Worm (Caenorhabditis elegans) whole organism, L4 larva: ENCODE measurements around the gene Y97E10C.1.

Experiments
- F26F4.8 ChIP-seq: fragments of 200-800 bp; sonication (Bioruptor generic); conservative IDR thresholded peaks from 2 replicates; pipeline ENCODE4 v1.3.6; 2022; ENCODE audit warnings: missing genetic modification characterization, missing compliant biosample characterization
- T20F7.1 ChIP-seq: fragments of 200-800 bp; sonication (Bioruptor generic); optimal IDR thresholded peaks from 2 replicates; lab custom pipeline; 2018; ENCODE audit warnings: mild to moderate bottlenecking, missing genetic modification characterization, missing compliant biosample characterization
- T26A8.4 ChIP-seq: fragments of 200-800 bp; sonication (Bioruptor generic); IDR thresholded peaks from 2 replicates; pipeline ENCODE4 v1.3.6; 2022; ENCODE audit warnings: missing genetic modification characterization, missing compliant biosample characterization
- Y105C5A.15 ChIP-seq: fragments of 200-800 bp; sonication (Bioruptor generic); IDR thresholded peaks from 2 replicates; pipeline ENCODE4 v1.3.6; 2022; ENCODE audit warnings: missing genetic modification characterization, missing compliant biosample characterization
- Y48G9A.11 ChIP-seq: fragments of 200-800 bp; sonication (Bioruptor generic); IDR thresholded peaks from 2 replicates; pipeline ENCODE4 v1.3.6; 2022; ENCODE audit warnings: missing genetic modification reagents, missing genetic modification characterization, missing compliant biosample characterization
- Y5F2A.4 ChIP-seq: fragments of 200-800 bp; sonication (Bioruptor generic); optimal IDR thresholded peaks from 2 replicates; lab custom pipeline; 2018; ENCODE audit warnings: mild to moderate bottlenecking, missing genetic modification characterization, missing compliant biosample characterization
- ZK337.2 ChIP-seq: fragments of 200-800 bp; sonication (Bioruptor generic); IDR thresholded peaks from 2 replicates; pipeline ENCODE4 v1.3.6; 2022; ENCODE audit warnings: missing genetic modification reagents, missing genetic modification characterization, missing compliant biosample characterization
- ama-1 ChIP-seq: fragments of 150-350 bp; optimal IDR thresholded peaks from 2 replicates; lab custom pipeline; 2014; ENCODE audit warnings: inconsistent platforms, mixed read lengths
- arid-1 ChIP-seq: fragments of 200-800 bp; sonication (Bioruptor generic); conservative IDR thresholded peaks from 2 replicates; pipeline ENCODE4 v1.3.6; 2022; ENCODE audit warnings: missing genetic modification reagents, missing genetic modification characterization, missing compliant biosample characterization
- attf-4 ChIP-seq: sonication (generic microtip); optimal IDR thresholded peaks from 3 replicates; lab custom pipeline; 2017; ENCODE audit warnings: missing biosample characterization, missing genetic modification characterization
- ceh-28 ChIP-seq: fragments of 150-350 bp; optimal IDR thresholded peaks from 2 replicates; lab custom pipeline; 2014; ENCODE audit warnings: missing biosample characterization, missing genetic modification reagents, missing genetic modification characterization
- ceh-82 ChIP-seq: sonication (generic microtip); optimal IDR thresholded peaks from 2 replicates; lab custom pipeline; 2017; ENCODE audit warnings: missing biosample characterization, missing genetic modification characterization
- cey-2 ChIP-seq: sonication (generic microtip); optimal IDR thresholded peaks from 3 replicates; lab custom pipeline; 2017; ENCODE audit warnings: missing genetic modification characterization, mild to moderate bottlenecking, missing compliant biosample characterization, antibody characterized with exemption, borderline replicate concordance; ENCODE audit not compliant: insufficient read depth
- daf-12 ChIP-seq: fragments of 150-350 bp; optimal IDR thresholded peaks from 2 replicates; lab custom pipeline; 2014; ENCODE audit warnings: missing biosample characterization, missing genetic modification reagents, missing genetic modification characterization
- daf-16 ChIP-seq, 3 experiments: sonication (generic microtip); optimal IDR thresholded peaks; 2 replicates each; lab custom pipeline; 2016 to 2017; ENCODE audit warnings: missing genetic modification characterization in 3 of 3, missing genetic modification reagents in 3 of 3, mild to moderate bottlenecking in 2 of 3, missing compliant biosample characterization in 2 of 3, missing biosample characterization in 1 of 3, moderate library complexity in 1 of 3
- dve-1 ChIP-seq: sonication (generic microtip); optimal IDR thresholded peaks from 2 replicates; lab custom pipeline; 2017; ENCODE audit warnings: antibody characterized with exemption, mild to moderate bottlenecking, missing genetic modification characterization, missing compliant biosample characterization; ENCODE audit not compliant: insufficient read depth
- egl-43 ChIP-seq: fragments of 200-800 bp; sonication (Bioruptor generic); IDR thresholded peaks from 2 replicates; pipeline ENCODE4 v1.3.6; 2022; ENCODE audit warnings: missing genetic modification reagents, missing genetic modification characterization, missing compliant biosample characterization
- fos-1 ChIP-seq: fragments of 150-350 bp; optimal IDR thresholded peaks from 2 replicates; lab custom pipeline; 2014; ENCODE audit warnings: missing biosample characterization, missing genetic modification characterization
- hlh-11 ChIP-seq: fragments of 200-800 bp; sonication (Bioruptor generic); optimal IDR thresholded peaks from 2 replicates; lab custom pipeline; 2018; ENCODE audit warnings: mild to moderate bottlenecking, missing genetic modification characterization, missing compliant biosample characterization
- lin-38 ChIP-seq: fragments of 200-800 bp; sonication (Bioruptor generic); IDR thresholded peaks from 2 replicates; pipeline ENCODE4 v1.3.6; 2022; ENCODE audit warnings: missing genetic modification reagents, missing genetic modification characterization, missing compliant biosample characterization
- lin-39 ChIP-seq: fragments of 150-350 bp; optimal IDR thresholded peaks from 2 replicates; lab custom pipeline; 2014; ENCODE audit warnings: missing biosample characterization, missing genetic modification reagents, missing genetic modification characterization
- lir-3 ChIP-seq: sonication (generic microtip); optimal IDR thresholded peaks from 2 replicates; lab custom pipeline; 2016; ENCODE audit warnings: mild to moderate bottlenecking, missing genetic modification characterization, missing compliant biosample characterization
- madf-9 ChIP-seq: fragments of 200-800 bp; sonication (Bioruptor generic); conservative IDR thresholded peaks from 2 replicates; pipeline ENCODE4 v1.3.6; 2022; ENCODE audit warnings: missing genetic modification reagents, missing genetic modification characterization, missing compliant biosample characterization
- mdl-1 ChIP-seq, 2 experiments: fragments of 150-350 bp in 1 of 2; sonication (generic microtip) in 1 of 2; optimal IDR thresholded peaks; 2 replicates each; lab custom pipeline; 2014 to 2017; ENCODE audit warnings: missing biosample characterization in 2 of 2, missing genetic modification characterization in 2 of 2
- mdt-29 ChIP-seq: fragments of 200-800 bp; sonication (Bioruptor generic); IDR thresholded peaks from 2 replicates; pipeline ENCODE4 v1.3.6; 2022; ENCODE audit warnings: missing genetic modification reagents, missing genetic modification characterization, missing compliant biosample characterization
- mxl-2 ChIP-seq: fragments of 200-800 bp; sonication (Bioruptor generic); conservative IDR thresholded peaks from 2 replicates; pipeline ENCODE4 v1.3.6; 2022; ENCODE audit warnings: missing genetic modification reagents, missing genetic modification characterization, missing compliant biosample characterization
- mxl-3 ChIP-seq: fragments of 200-800 bp; sonication (Bioruptor generic); optimal IDR thresholded peaks from 2 replicates; lab custom pipeline; 2018; ENCODE audit warnings: mild to moderate bottlenecking, missing genetic modification characterization, missing compliant biosample characterization
- nhr-102 ChIP-seq: sonication (generic microtip); optimal IDR thresholded peaks from 2 replicates; lab custom pipeline; 2016; ENCODE audit warnings: mild to moderate bottlenecking, missing genetic modification characterization, moderate library complexity, missing compliant biosample characterization
- nhr-11 ChIP-seq: fragments of 150-350 bp; optimal IDR thresholded peaks from 2 replicates; lab custom pipeline; 2014; ENCODE audit warnings: missing biosample characterization, missing genetic modification characterization
- nhr-25 ChIP-seq: sonication (generic microtip); optimal IDR thresholded peaks from 2 replicates; lab custom pipeline; 2017; ENCODE audit warnings: missing genetic modification characterization, mild to moderate bottlenecking, missing compliant biosample characterization, antibody characterized with exemption, moderate library complexity, borderline replicate concordance; ENCODE audit not compliant: insufficient read depth
- nhr-28 ChIP-seq: fragments of 150-350 bp; optimal IDR thresholded peaks from 2 replicates; lab custom pipeline; 2014; ENCODE audit warnings: missing biosample characterization, missing genetic modification characterization
- nhr-41 ChIP-seq: fragments of 200-800 bp; sonication (Bioruptor generic); IDR thresholded peaks from 2 replicates; pipeline ENCODE4 v1.3.6; 2022; ENCODE audit warnings: missing genetic modification reagents, missing genetic modification characterization, missing compliant biosample characterization
- nhr-48 ChIP-seq: sonication (generic microtip); optimal IDR thresholded peaks from 2 replicates; lab custom pipeline; 2016; ENCODE audit warnings: mild to moderate bottlenecking, missing genetic modification characterization, missing compliant biosample characterization
- nhr-77 ChIP-seq: fragments of 150-350 bp; optimal IDR thresholded peaks from 2 replicates; lab custom pipeline; 2014; ENCODE audit warnings: missing biosample characterization, missing genetic modification characterization
- php-3 ChIP-seq: fragments of 200-800 bp; sonication (Bioruptor generic); IDR thresholded peaks from 2 replicates; pipeline ENCODE4 v1.3.6; 2022; ENCODE audit warnings: missing genetic modification reagents, missing genetic modification characterization, missing compliant biosample characterization
- pqm-1 ChIP-seq: sonication (generic microtip); optimal IDR thresholded peaks from 2 replicates; lab custom pipeline; 2017; ENCODE audit warnings: missing biosample characterization, missing genetic modification characterization
- rbr-2 ChIP-seq: sonication (generic microtip); optimal IDR thresholded peaks from 2 replicates; lab custom pipeline; 2016; ENCODE audit warnings: missing genotype, missing genetic modification characterization, missing compliant biosample characterization
- saeg-2 ChIP-seq: fragments of 200-800 bp; sonication (Bioruptor generic); IDR thresholded peaks from 2 replicates; pipeline ENCODE4 v1.3.6; 2022; ENCODE audit warnings: missing genetic modification reagents, missing genetic modification characterization, missing compliant biosample characterization
- set-16 ChIP-seq: fragments of 200-800 bp; sonication (Bioruptor generic); IDR thresholded peaks from 2 replicates; pipeline ENCODE4 v1.3.6; 2022; ENCODE audit warnings: missing genetic modification reagents, missing genetic modification characterization, missing compliant biosample characterization
- tag-97 ChIP-seq: fragments of 200-800 bp; sonication (Bioruptor generic); IDR thresholded peaks from 2 replicates; pipeline ENCODE4 v1.3.6; 2022; ENCODE audit warnings: missing genetic modification characterization, missing compliant biosample characterization
- unc-130 ChIP-seq: sonication (generic microtip); optimal IDR thresholded peaks from 2 replicates; lab custom pipeline; 2016; ENCODE audit warnings: missing genetic modification reagents, missing genetic modification characterization, missing compliant biosample characterization
- unc-62 ChIP-seq, 3 experiments: fragments of 150-350 bp in 1 of 3; sonication (generic microtip); optimal IDR thresholded peaks in 2 of 3; peaks in 1 of 3; 1 replicate in 1 of 3; 2 replicates in 2 of 3; lab custom pipeline; 2014 to 2017; ENCODE audit warnings: missing biosample characterization in 3 of 3, missing genetic modification characterization in 3 of 3, missing genetic modification reagents in 3 of 3, missing genotype in 1 of 3
- zag-1 ChIP-seq: fragments of 150-350 bp; optimal IDR thresholded peaks from 2 replicates; lab custom pipeline; 2014; ENCODE audit warnings: missing biosample characterization, missing genetic modification characterization
- zip-11 ChIP-seq: fragments of 200-800 bp; sonication (Bioruptor generic); IDR thresholded peaks from 2 replicates; pipeline ENCODE4 v1.3.6; 2022; ENCODE audit warnings: missing genetic modification characterization, missing compliant biosample characterization

The Y97E10C.1 gene

DNA sequence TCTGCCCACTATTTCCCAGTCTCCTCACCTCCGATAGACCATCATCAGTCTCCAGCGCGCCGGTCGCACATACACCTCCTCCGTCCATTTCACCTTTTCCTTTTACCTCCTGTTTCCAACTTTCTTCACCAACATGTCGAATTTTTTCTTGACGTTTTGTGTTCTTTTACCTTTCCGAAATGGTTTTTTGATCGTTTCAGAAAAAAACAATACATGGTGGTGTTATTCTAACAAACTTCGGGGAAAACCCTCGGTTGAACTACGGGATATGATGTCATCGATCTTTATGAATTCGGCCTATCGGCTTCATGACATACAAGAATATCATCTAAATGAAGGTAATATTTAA lies at the start of gene Y97E10C.1:
Y97E10C.1 (plus strand) TSS at position 201 of the 349 bp plus-strand sequence.
- TF ChIP-seq set-16 (GFP tag; lab: Robert Waterston, UW), result no peak
- TF ChIP-seq unc-62 (GFP tag; optimal IDR thresholded peaks at IDR 0.05 in 1 of 2; lab: Kevin White, UChicago), result peak in 1 of 2 experiments; percentile 55
- TF ChIP-seq unc-62 (tag; optimal IDR thresholded peaks at IDR 0.05; lab: Kevin White, UChicago), result no peak
- TF ChIP-seq, all 104 proteins: peak for 1

- TF ChIP-seq egl-43, result no peak
- TF ChIP-seq attf-4 (tag; lab: Kevin White, UChicago), result no peak
- no peak for TF ChIP-seq set-16 (GFP tag; lab: Robert Waterston, UW)
- no peak for TF ChIP-seq fos-1
- TF ChIP-seq dve-1 (tag; lab: Kevin White, UChicago), result peak; percentile 51
- TF ChIP-seq T26A8.4 (GFP tag; lab: Robert Waterston, UW), result no peak
- TF ChIP-seq hlh-11 (tag; lab: Kevin White, UChicago), result no peak
- no peak for TF ChIP-seq unc-130
- no peak for TF ChIP-seq lin-39 (tag; lab: Kevin White, UChicago)
- TF ChIP-seq Y5F2A.4, result no peak
- no peak for TF ChIP-seq F26F4.8 (GFP tag; lab: Robert Waterston, UW)
- TF ChIP-seq ama-1 (lab: Kevin White, UChicago), result no peak
- no peak for TF ChIP-seq nhr-11
- TF ChIP-seq madf-9 (GFP tag; lab: Robert Waterston, UW), result no peak
- no peak for TF ChIP-seq arid-1 (GFP tag; lab: Robert Waterston, UW)
- TF ChIP-seq nhr-48 (tag; lab: Kevin White, UChicago), result no peak
- no peak for TF ChIP-seq ZK337.2 (GFP tag; lab: Robert Waterston, UW)
- peak; percentile 100 for TF ChIP-seq nhr-28 (tag; lab: Kevin White, UChicago)
- no peak for TF ChIP-seq Y105C5A.15 (GFP tag; lab: Robert Waterston, UW)
- TF ChIP-seq ceh-28 (tag; lab: Kevin White, UChicago), result no peak
- no peak for TF ChIP-seq Y48G9A.11 (GFP tag; lab: Robert Waterston, UW)
- no peak for TF ChIP-seq nhr-102 (tag; lab: Kevin White, UChicago)
- TF ChIP-seq daf-12 (tag; lab: Kevin White, UChicago), result no peak
- TF ChIP-seq mdl-1 (tag; optimal IDR thresholded peaks at IDR 0.05; lab: Kevin White, UChicago), result peak in 1 of 2 experiments; percentile 27
- no peak for TF ChIP-seq zag-1 (tag; lab: Kevin White, UChicago)
- TF ChIP-seq zip-11 (GFP tag; lab: Robert Waterston, UW), result no peak
- TF ChIP-seq mxl-3 (GFP tag; lab: Kevin White, UChicago), result peak; percentile 15
- TF ChIP-seq nhr-77 (tag; lab: Kevin White, UChicago), result peak; percentile 38
- no peak for TF ChIP-seq rbr-2 (tag; lab: Kevin White, UChicago)
- TF ChIP-seq lir-3 (tag; lab: Kevin White, UChicago), result no peak
- TF ChIP-seq T20F7.1, result no peak
- no peak for TF ChIP-seq php-3 (GFP tag; lab: Robert Waterston, UW)
- no peak for TF ChIP-seq cey-2 (tag; lab: Kevin White, UChicago)
- no peak for TF ChIP-seq tag-97 (GFP tag; lab: Robert Waterston, UW)
- TF ChIP-seq mxl-2 (GFP tag; lab: Robert Waterston, UW), result no peak
- no peak for TF ChIP-seq mdt-29 (GFP tag; lab: Robert Waterston, UW)
- TF ChIP-seq saeg-2 (GFP tag; lab: Robert Waterston, UW), result no peak
- TF ChIP-seq pqm-1 (tag; lab: Kevin White, UChicago), result no peak
- no peak for TF ChIP-seq nhr-25
- no peak for TF ChIP-seq nhr-41
- TF ChIP-seq lin-38 (GFP tag; lab: Robert Waterston, UW), result no peak
- TF ChIP-seq daf-16 (GFP tag; optimal IDR thresholded peaks at IDR 0.05; lab: Kevin White, UChicago), result no peak
- TF ChIP-seq daf-16 (tag; optimal IDR thresholded peaks at IDR 0.05; lab: Kevin White, UChicago), result peak; percentile 88
- no peak for TF ChIP-seq ceh-82 (tag; lab: Kevin White, UChicago)
- TF ChIP-seq, all 104 proteins: peak for 6
These were observed 47.3 kb upstream of the Y97E10C.1 start, which contains the start of gene cyp-33A1 for ce11 chrV:7681388-7681787. Gene cyp-33A1, minus strand, starts transcription at chrV:7681459.
